Fruit fly (Drosophila melanogaster) whole organism, pupa: ENCODE measurements around the gene Hsp23.

ENCODE experiments used
- CG10348 ChIP-seq: fragments of 200-800 bp; sonication (Bioruptor generic); IDR thresholded peaks from 2 replicates; pipeline ENCODE4 v1.3.6; 2022; ENCODE audit warnings: missing biosample characterization, missing genetic modification characterization
- CG12605 ChIP-seq: fragments of 200-800 bp; sonication (Bioruptor generic); IDR thresholded peaks from 2 replicates; pipeline ENCODE4 v1.3.6; 2022; ENCODE audit warnings: missing biosample characterization, missing genetic modification characterization
- CG13204 ChIP-seq: fragments of 200-800 bp; sonication (Bioruptor generic); optimal IDR thresholded peaks from 2 replicates; lab custom pipeline; 2018; ENCODE audit warnings: missing biosample characterization, mild to moderate bottlenecking, missing genetic modification characterization, moderate library complexity
- CG14655 ChIP-seq: fragments of 200-800 bp; sonication (Bioruptor generic); optimal IDR thresholded peaks from 3 replicates; lab custom pipeline; 2017; ENCODE audit warnings: mild to moderate bottlenecking, missing biosample characterization, missing genetic modification reagents, missing genetic modification characterization
- CG15710 ChIP-seq: fragments of 200-800 bp; sonication (Bioruptor generic); optimal IDR thresholded peaks from 2 replicates; lab custom pipeline; 2018; ENCODE audit warnings: missing biosample characterization, mild to moderate bottlenecking, missing genetic modification characterization, moderate library complexity
- CG17806 ChIP-seq: fragments of 200-800 bp; sonication (Bioruptor generic); optimal IDR thresholded peaks from 2 replicates; lab custom pipeline; 2018; ENCODE audit warnings: missing biosample characterization, mild to moderate bottlenecking, missing genetic modification characterization, moderate library complexity
- CG32121 ChIP-seq: fragments of 200-800 bp; sonication (Bioruptor generic); IDR thresholded peaks from 2 replicates; pipeline ENCODE4 v1.3.6; 2022; ENCODE audit warnings: missing biosample characterization, missing genetic modification characterization
- CG34367 ChIP-seq: fragments of 200-800 bp; sonication (Bioruptor generic); optimal IDR thresholded peaks from 2 replicates; lab custom pipeline; 2018; ENCODE audit warnings: missing biosample characterization, mild to moderate bottlenecking, missing genetic modification characterization
- CG4496 ChIP-seq: fragments of 200-800 bp; sonication (Bioruptor generic); IDR thresholded peaks from 3 replicates; pipeline ENCODE4 v1.3.6; 2022; ENCODE audit warnings: missing biosample characterization, missing genetic modification characterization
- CG8159 ChIP-seq: fragments of 200-800 bp; sonication (Bioruptor generic); optimal IDR thresholded peaks from 3 replicates; lab custom pipeline; 2018; ENCODE audit warnings: missing biosample characterization, mild to moderate bottlenecking, missing genetic modification characterization, moderate library complexity
- CG8301 ChIP-seq: fragments of 200-800 bp; sonication (Bioruptor generic); optimal IDR thresholded peaks from 2 replicates; lab custom pipeline; 2018; ENCODE audit warnings: missing biosample characterization, mild to moderate bottlenecking, missing genetic modification characterization
- CG9948 ChIP-seq: fragments of 200-800 bp; sonication (Bioruptor generic); optimal IDR thresholded peaks from 2 replicates; lab custom pipeline; 2018; ENCODE audit warnings: missing biosample characterization, mild to moderate bottlenecking, missing genetic modification characterization, moderate library complexity
- D1 ChIP-seq: fragments of 200-800 bp; sonication (Bioruptor generic); optimal IDR thresholded peaks from 2 replicates; lab custom pipeline; 2018; ENCODE audit warnings: missing biosample characterization, mild to moderate bottlenecking, missing genetic modification characterization, moderate library complexity
- EcR ChIP-seq: fragments of 200-800 bp; sonication (Bioruptor generic); optimal IDR thresholded peaks from 3 replicates; lab custom pipeline; 2019; ENCODE audit warnings: missing biosample characterization, missing genetic modification characterization, mild to moderate bottlenecking, moderate library complexity, missing genetic modification reagents
- Ets98B ChIP-seq: fragments of 200-800 bp; sonication (Bioruptor generic); IDR thresholded peaks from 2 replicates; pipeline ENCODE4 v1.3.6; 2022; ENCODE audit warnings: missing biosample characterization, missing genetic modification characterization
- Pif1A ChIP-seq: fragments of 200-800 bp; sonication (Bioruptor generic); optimal IDR thresholded peaks from 3 replicates; lab custom pipeline; 2016; ENCODE audit warnings: missing biosample characterization, missing genetic modification characterization
- Pif1B ChIP-seq: fragments of 200-800 bp; sonication (Bioruptor generic); optimal IDR thresholded peaks from 3 replicates; lab custom pipeline; 2016; ENCODE audit warnings: missing biosample characterization, missing genetic modification characterization
- Snoo ChIP-seq: fragments of 200-800 bp; sonication (Bioruptor generic); optimal IDR thresholded peaks from 3 replicates; lab custom pipeline; 2017; ENCODE audit warnings: missing biosample characterization, mild to moderate bottlenecking, missing genetic modification characterization, inconsistent platforms
- fd96Ca ChIP-seq: fragments of 200-800 bp; sonication (Bioruptor generic); IDR thresholded peaks from 3 replicates; pipeline ENCODE4 v1.3.6; 2022; ENCODE audit warnings: missing biosample characterization, missing genetic modification characterization
- gl ChIP-seq: fragments of 200-800 bp; sonication (Bioruptor generic); optimal IDR thresholded peaks from 2 replicates; lab custom pipeline; 2018; ENCODE audit warnings: missing biosample characterization, mild to moderate bottlenecking, missing genetic modification characterization
- rn ChIP-seq: fragments of 200-800 bp; sonication (Bioruptor generic); IDR thresholded peaks from 2 replicates; pipeline ENCODE4 v1.3.6; 2022; ENCODE audit warnings: missing biosample characterization, missing genetic modification characterization

The Hsp23 gene

DNA sequence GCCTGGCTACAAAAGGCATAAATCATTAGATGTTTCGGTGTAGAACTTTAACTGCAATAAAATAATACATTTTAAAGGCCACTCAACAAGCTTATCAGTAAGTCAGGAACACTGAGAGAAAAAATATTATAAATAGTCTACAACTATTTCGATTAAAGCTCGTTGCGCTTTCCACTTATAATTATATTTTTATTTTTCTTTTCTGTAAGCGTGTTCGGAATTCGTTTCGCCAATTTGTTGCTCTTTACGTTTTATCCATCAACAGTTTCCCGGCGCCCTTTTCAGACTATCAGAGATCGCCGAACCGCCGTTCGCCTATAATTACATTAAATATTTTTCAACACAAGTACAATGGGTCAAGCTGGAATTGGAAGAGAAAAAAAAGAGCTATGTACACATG lies 42.7 kb upstream of the Hsp23 start:
- TF ChIP-seq CG13204 (GFP tag; lab: Kevin White, UChicago) (no peak), Ets98B (no peak), CG17806 (no peak), CG8159 (tag; lab: Kevin White, UChicago) (no peak), Snoo (tag; lab: Kevin White, UChicago) (no peak), CG9948 (tag; lab: Kevin White, UChicago) (no peak)
- TF ChIP-seq, all 21 proteins: peak for 0

DNA sequence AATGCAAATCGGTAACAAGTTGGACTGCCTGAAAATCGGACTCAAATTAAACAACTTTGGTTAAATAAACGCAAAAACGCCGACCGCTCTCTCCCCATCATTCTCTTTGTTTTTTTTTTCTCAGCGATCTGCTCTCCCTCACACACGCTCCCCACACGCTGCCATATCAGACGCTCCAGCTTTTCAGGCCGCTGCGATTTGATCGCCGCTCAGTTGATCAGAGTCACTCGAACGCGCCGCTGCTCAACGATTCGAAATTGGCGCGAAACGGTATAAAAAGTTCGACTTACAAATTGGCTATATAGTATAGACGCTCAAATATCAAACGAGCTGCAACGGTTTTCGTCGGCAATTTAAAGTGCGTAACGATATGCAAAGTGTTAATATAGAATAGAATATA lies 41.5 kb upstream of the Hsp23 start:
- TF ChIP-seq CG13204 (GFP tag; lab: Kevin White, UChicago) (no peak), Ets98B (peak; percentile 53; the same call in 1 of the 2 replicates), CG4496 (GFP tag; lab: Robert Waterston, UW) (peak; percentile 64), CG15710 (tag; lab: Kevin White, UChicago) (no peak), CG32121 (GFP tag; lab: Robert Waterston, UW) (no peak), rn (GFP tag; lab: Robert Waterston, UW) (no peak), EcR (no peak), CG14655 (GFP tag; lab: Kevin White, UChicago) (no peak), CG12605 (GFP tag; lab: Robert Waterston, UW) (peak; percentile 55; the same call in 1 of the 2 replicates), Pif1A (GFP tag; lab: Kevin White, UChicago) (peak; percentile 10), gl (no peak), fd96Ca (GFP tag; lab: Robert Waterston, UW) (peak; percentile 17; the same call in 1 of the 3 replicates), CG8159 (tag; lab: Kevin White, UChicago) (no peak), D1 (tag; lab: Kevin White, UChicago) (no peak), CG17806 (no peak), CG9948 (tag; lab: Kevin White, UChicago) (no peak), CG8301 (tag; lab: Kevin White, UChicago) (no peak), CG34367 (tag; lab: Kevin White, UChicago) (no peak), CG10348 (GFP tag; lab: Robert Waterston, UW) (no peak), Snoo (tag; lab: Kevin White, UChicago) (no peak), Pif1B (GFP tag; lab: Kevin White, UChicago) (peak; percentile 8)

DNA sequence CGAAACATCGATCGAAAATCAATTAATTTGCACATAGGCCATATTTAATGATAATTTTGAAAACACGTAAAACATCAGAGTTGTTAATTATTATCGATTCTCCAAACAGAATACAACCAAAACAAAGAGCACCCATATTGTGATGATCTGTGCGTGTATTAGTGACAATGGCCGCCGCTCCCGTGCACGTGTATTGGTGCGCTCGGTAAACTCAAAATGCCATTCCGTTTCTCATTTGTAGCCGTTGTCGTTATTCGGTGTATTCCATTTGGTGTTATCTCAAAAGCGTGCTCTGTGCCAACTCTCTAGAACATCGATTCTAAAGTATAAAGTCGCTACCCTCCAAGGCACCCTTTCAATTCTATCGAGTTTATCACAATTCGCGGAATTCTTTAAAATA lies 40.8 kb upstream of the Hsp23 start:
- TF ChIP-seq Pif1A (GFP tag; lab: Kevin White, UChicago) (no peak), Snoo (tag; lab: Kevin White, UChicago) (no peak), CG4496 (GFP tag; lab: Robert Waterston, UW) (peak; percentile 74), rn (GFP tag; lab: Robert Waterston, UW) (no peak), EcR (no peak), Pif1B (GFP tag; lab: Kevin White, UChicago) (no peak)

DNA sequence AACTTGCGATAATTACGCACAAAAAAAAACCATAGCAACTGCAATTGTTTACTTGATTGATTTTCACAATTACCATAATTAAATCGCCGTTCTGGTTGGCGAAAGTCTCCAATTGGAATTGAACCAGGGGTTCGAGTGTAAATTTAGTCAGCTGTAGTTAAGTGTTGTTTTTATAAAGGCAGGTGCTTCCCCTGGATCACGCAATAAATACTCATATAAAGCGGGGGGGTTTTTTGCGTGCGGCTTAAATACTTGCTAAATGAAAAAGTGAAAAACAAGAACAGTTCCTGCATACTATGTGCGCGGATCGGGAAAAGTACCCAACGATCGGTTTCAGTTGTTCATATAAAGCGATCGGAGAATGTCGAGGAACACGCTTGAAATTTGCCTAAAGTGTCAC lies 37.7 kb upstream of the Hsp23 start:
- TF ChIP-seq D1 (tag; lab: Kevin White, UChicago) (no peak), CG10348 (GFP tag; lab: Robert Waterston, UW) (no peak), CG9948 (tag; lab: Kevin White, UChicago) (no peak), Ets98B (no peak), CG8159 (tag; lab: Kevin White, UChicago) (no peak), EcR (no peak), CG8301 (tag; lab: Kevin White, UChicago) (no peak), Pif1A (GFP tag; lab: Kevin White, UChicago) (no peak), CG14655 (GFP tag; lab: Kevin White, UChicago) (no peak), Pif1B (GFP tag; lab: Kevin White, UChicago) (no peak)
- TF ChIP-seq, all 21 proteins: peak for 0

DNA sequence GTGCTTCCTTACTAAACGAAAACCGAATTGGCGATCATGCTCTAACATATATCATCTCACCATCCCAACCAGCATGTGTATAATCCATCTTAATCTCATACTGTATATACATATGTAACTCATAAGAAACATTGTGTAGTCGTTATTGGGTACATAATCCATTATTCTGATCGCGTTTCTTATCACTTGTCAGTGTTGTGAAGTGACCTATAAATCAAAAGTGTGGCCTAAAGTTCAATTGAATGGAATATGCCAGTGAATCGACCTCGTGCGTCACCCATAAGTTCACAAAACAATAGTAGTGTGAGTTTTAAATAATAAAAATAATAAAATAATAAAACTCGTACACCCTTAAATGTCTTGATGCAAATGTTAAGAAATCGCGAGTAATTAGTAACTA lies 36.5 kb upstream of the Hsp23 start:
- TF ChIP-seq CG9948 (tag; lab: Kevin White, UChicago) (no peak), CG8301 (tag; lab: Kevin White, UChicago) (no peak), fd96Ca (GFP tag; lab: Robert Waterston, UW) (no peak), CG4496 (GFP tag; lab: Robert Waterston, UW) (no peak), Pif1A (GFP tag; lab: Kevin White, UChicago) (no peak), gl (no peak), rn (GFP tag; lab: Robert Waterston, UW) (no peak), Snoo (tag; lab: Kevin White, UChicago) (no peak)

DNA sequence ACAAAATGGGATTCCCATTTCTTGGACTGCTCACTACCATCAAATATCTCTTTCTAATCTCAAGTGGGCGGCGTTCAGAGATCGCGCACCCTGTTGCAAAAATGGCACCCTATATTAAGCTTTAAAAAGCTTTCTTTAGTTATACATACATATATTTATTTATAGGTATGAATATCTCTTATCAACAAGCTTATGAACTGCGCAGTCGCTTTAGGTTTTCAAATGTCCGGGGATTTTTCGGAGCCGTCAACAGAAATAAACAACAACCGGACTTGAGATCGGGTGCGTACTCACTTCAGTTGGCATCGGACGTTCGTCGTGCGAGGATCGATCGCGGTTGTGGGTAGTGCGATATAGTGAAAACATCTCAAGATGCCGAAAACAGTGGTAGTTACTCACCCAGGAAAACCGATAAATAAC lies 32.4 kb upstream of the Hsp23 start, which contains the start of gene PGRP-LF:
PGRP-LF (plus strand) TSS at position 296 of the 420 bp plus-strand sequence.
- TF ChIP-seq CG32121 (GFP tag; lab: Robert Waterston, UW) = 0 out of 2 replicates have a peak, but pooled peaks have one; percentile 16
- peak; percentile 10 for TF ChIP-seq Snoo (tag; lab: Kevin White, UChicago)
- TF ChIP-seq Pif1A (GFP tag; lab: Kevin White, UChicago) = no peak
- peak; percentile 16; the same call in 1 of the 2 replicates for TF ChIP-seq CG12605 (GFP tag; lab: Robert Waterston, UW)
- TF ChIP-seq fd96Ca (GFP tag; lab: Robert Waterston, UW) = peak; percentile 43; the same call in 1 of the 3 replicates
- no peak for TF ChIP-seq D1 (tag; lab: Kevin White, UChicago)
- TF ChIP-seq Pif1B (GFP tag; lab: Kevin White, UChicago) = peak; percentile 7
- 0 out of 3 replicates have a peak, but pooled peaks have one; percentile 8 for TF ChIP-seq CG4496 (GFP tag; lab: Robert Waterston, UW)
- TF ChIP-seq rn (GFP tag; lab: Robert Waterston, UW) = no peak
